Worm (Caenorhabditis elegans) whole organism, L1 larva: ENCODE measurements around the gene smg-9.

ENCODE experiments used
- aha-1 ChIP-seq: fragments of 150-350 bp; optimal IDR thresholded peaks from 2 replicates; lab custom pipeline; 2014; ENCODE audit warnings: missing biosample characterization, missing genetic modification characterization
- efl-1 ChIP-seq, 4 experiments: fragments of 150-350 bp; optimal IDR thresholded peaks in 3 of 4; peaks in 1 of 4; 1 replicate in 1 of 4; 2 replicates in 3 of 4; lab custom pipeline; 2014; ENCODE audit warnings: missing biosample characterization in 2 of 4, missing genetic modification characterization in 2 of 4, missing genetic modification reagents in 2 of 4
- fos-1 ChIP-seq: fragments of 150-350 bp; optimal IDR thresholded peaks from 2 replicates; lab custom pipeline; 2014; ENCODE audit warnings: missing biosample characterization, missing genetic modification characterization
- lsy-2 ChIP-seq, 2 experiments: fragments of 150-350 bp; optimal IDR thresholded peaks; 2 replicates each; lab custom pipeline; 2014; ENCODE audit warnings: missing biosample characterization in 2 of 2, missing genetic modification characterization in 2 of 2
- nhr-237 ChIP-seq: fragments of 150-350 bp; optimal IDR thresholded peaks from 2 replicates; lab custom pipeline; 2014; ENCODE audit warnings: missing biosample characterization, missing genetic modification characterization
- unc-62 ChIP-seq: fragments of 150-350 bp; optimal IDR thresholded peaks from 2 replicates; lab custom pipeline; 2014; ENCODE audit warnings: missing biosample characterization, missing genetic modification reagents, missing genetic modification characterization
- vab-15 ChIP-seq: sonication (generic microtip); optimal IDR thresholded peaks from 2 replicates; lab custom pipeline; 2017; ENCODE audit warnings: missing genotype, mild to moderate bottlenecking, missing genetic modification characterization, missing compliant biosample characterization

DNA sequence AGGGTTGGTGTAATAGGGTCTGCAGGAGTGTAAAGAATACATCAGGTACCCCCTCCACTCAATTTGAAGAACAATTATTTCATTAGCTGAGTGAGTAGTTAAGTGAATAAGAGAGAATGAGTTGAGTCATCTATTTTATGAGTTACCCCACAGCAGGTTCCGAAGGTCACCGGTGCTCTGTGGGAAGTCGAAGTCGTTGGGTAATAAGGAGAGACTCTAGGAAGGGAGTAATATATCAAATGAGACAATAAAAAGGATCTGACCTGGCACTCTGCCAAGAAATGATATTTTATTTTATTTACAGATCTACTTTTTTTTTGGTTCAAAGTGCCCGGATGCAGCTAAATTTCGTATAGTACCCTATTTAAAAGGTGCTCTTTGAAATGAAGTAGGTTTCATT, 54.6 kb downstream of the smg-9 start, which contains the start of gene C09F9.1:
- TF ChIP-seq vab-15 (tag; lab: Kevin White, UChicago) (no peak), unc-62 (GFP tag; lab: Kevin White, UChicago) (no peak), efl-1 (optimal IDR thresholded peaks at IDR 0.05; lab: Kevin White, UChicago) (no peak), efl-1 (GFP tag; optimal IDR thresholded peaks at IDR 0.05 in 1 of 2; lab: Kevin White, UChicago) (no peak), aha-1 (tag; lab: Kevin White, UChicago) (no peak), lsy-2 (tag; optimal IDR thresholded peaks at IDR 0.05; lab: Kevin White, UChicago) (no peak), fos-1 (tag; lab: Kevin White, UChicago) (no peak), nhr-237 (tag; lab: Kevin White, UChicago) (no peak)
